Worm (Caenorhabditis elegans): Measurements from ENCODE around the gene nlp-9.
"Not testable (repeated sequence)": the region's sequence is repeated elsewhere in the genome, so short reads cannot be mapped to it uniquely, and the experiment has no call there.

ce11 chrV:4215856-4216255 lies 3.6 kb upstream of the nlp-9 start, which contains the start of gene H43I07.4:
- not testable (repeated sequence) for TF ChIP-seq rnt-1, F16B12.6, lin-39, aly-2 (tag; optimal IDR thresholded peaks at IDR 0.05)

Data from whole organism, L1 larva.